Fruit fly (Drosophila melanogaster): ENCODE results near the gene CG42556.

dm6 chr2L:16842505-16842904, 47.2 kb upstream of the CG42556 start:
- TF ChIP-seq CG33017 (tag; optimal IDR thresholded peaks at IDR 0.05) (no peak), bab1 (GFP tag; optimal IDR thresholded peaks at IDR 0.05) (no peak), kay (GFP tag; ENCODE audit: borderline replicate concordance) (no peak), CG1620 (GFP tag; optimal IDR thresholded peaks at IDR 0.05) (no peak), CG7045 (GFP tag; optimal IDR thresholded peaks at IDR 0.05) (no peak), CG7101 (tag; optimal IDR thresholded peaks at IDR 0.05) (no peak), cic (GFP tag; optimal IDR thresholded peaks at IDR 0.05) (no peak), ovo (GFP tag; optimal IDR thresholded peaks at IDR 0.05) (no peak), pad (GFP tag; optimal IDR thresholded peaks at IDR 0.05) (no peak), Crg-1 (GFP tag; optimal IDR thresholded peaks at IDR 0.05) (no peak), CG12768 (GFP tag; optimal IDR thresholded peaks at IDR 0.05) (no peak), CG11617 (GFP tag; optimal IDR thresholded peaks at IDR 0.05) (no peak)

All from whole organism, adult.